Worm (Caenorhabditis elegans) whole organism, midembryonic: ENCODE data around the gene Y26G10.1.

ENCODE experiments used
- T22C8.4 ChIP-seq: fragments of 200-800 bp; sonication (Bioruptor generic); IDR thresholded peaks from 2 replicates; pipeline ENCODE4 v1.3.6; 2022; ENCODE audit warnings: missing genetic modification characterization, missing compliant biosample characterization
- cog-1 ChIP-seq: sonication (generic microtip); optimal IDR thresholded peaks from 2 replicates; lab custom pipeline; 2016; ENCODE audit warnings: missing genetic modification characterization, missing compliant biosample characterization
- flt-1 ChIP-seq: fragments of 200-800 bp; sonication (Bioruptor generic); IDR thresholded peaks from 2 replicates; pipeline ENCODE4 v1.3.6; 2022; ENCODE audit warnings: missing genetic modification characterization, missing compliant biosample characterization
- med-1 ChIP-seq: sonication (generic microtip); optimal IDR thresholded peaks from 2 replicates; lab custom pipeline; 2017; ENCODE audit warnings: missing genetic modification characterization, mild to moderate bottlenecking, missing compliant biosample characterization, antibody characterized with exemption, missing genetic modification reagents; ENCODE audit not compliant: insufficient read depth
- ref-1 ChIP-seq: fragments of 200-800 bp; sonication (Bioruptor generic); conservative IDR thresholded peaks from 2 replicates; pipeline ENCODE4 v1.3.6; 2022; ENCODE audit warnings: missing genetic modification reagents, missing genetic modification characterization, missing compliant biosample characterization
- tab-1 ChIP-seq: fragments of 200-800 bp; sonication (Bioruptor generic); IDR thresholded peaks from 2 replicates; pipeline ENCODE4 v1.3.6; 2022; ENCODE audit warnings: missing genetic modification characterization, missing compliant biosample characterization

ce11 chrV:17673343-17673742 lies 22.4 kb downstream of the Y26G10.1 start, which contains the start of gene str-93:
- TF ChIP-seq flt-1 (no peak), ref-1 (GFP tag; lab: Robert Waterston, UW) (no peak), tab-1 (GFP tag; lab: Robert Waterston, UW) (no peak), cog-1 (no peak), med-1 (no peak), T22C8.4 (GFP tag; lab: Robert Waterston, UW) (no peak)
